Fruit fly (Drosophila melanogaster): ENCODE data around the gene Remo.

The Remo gene

DNA sequence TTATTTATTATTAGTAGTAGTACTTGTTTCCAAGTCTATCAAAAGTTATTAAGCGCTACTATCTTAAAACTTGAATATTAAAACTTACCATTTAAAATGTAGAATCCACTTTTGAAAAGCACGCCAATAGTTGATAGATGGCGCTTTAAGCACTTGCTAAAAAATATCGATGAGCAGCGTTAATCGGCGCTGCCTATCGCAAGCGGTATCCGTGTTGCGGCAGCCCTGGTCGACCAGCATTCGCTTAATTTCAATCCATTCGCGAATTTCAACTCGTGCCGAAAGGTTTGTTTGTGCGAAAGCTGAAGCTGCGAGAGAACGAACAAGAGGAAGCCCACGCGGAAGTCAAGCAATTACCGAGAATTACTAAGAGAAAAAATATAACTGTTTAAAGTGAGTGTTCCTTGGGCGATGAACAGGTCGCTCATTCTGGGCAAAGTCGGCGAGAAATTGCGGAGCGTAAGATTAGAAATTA is 41.8 kb downstream of the Remo start, which contains the start of gene Prx2 (continued):
- TF ChIP-seq Hr51 (GFP tag; optimal IDR thresholded peaks at IDR 0.05), result no peak
- no peak for TF ChIP-seq CG6175 (GFP tag; IDR thresholded peaks at IDR 0.05)
- TF ChIP-seq E2f1 (GFP tag; IDR thresholded peaks at IDR 0.05), result peak; percentile 68; the same call in 1 of the 2 replicates
- TF ChIP-seq CG10979 (tag; optimal IDR thresholded peaks at IDR 0.05), result no peak
- no peak for TF ChIP-seq gcm (GFP tag; optimal IDR thresholded peaks at IDR 0.05)
- no peak for TF ChIP-seq CG6765 (GFP tag; optimal IDR thresholded peaks at IDR 0.05)
- no peak for TF ChIP-seq CG16863 (GFP tag; optimal IDR thresholded peaks at IDR 0.05)
- TF ChIP-seq CG2116 (GFP tag; optimal IDR thresholded peaks at IDR 0.05), result peak; percentile 41
- peak; percentile 29 for TF ChIP-seq caup (GFP tag; optimal IDR thresholded peaks at IDR 0.05; ENCODE audit: severe bottlenecking)
- no peak for TF ChIP-seq CG7357 (GFP tag; IDR thresholded peaks at IDR 0.05)
- TF ChIP-seq Optix (GFP tag; IDR thresholded peaks at IDR 0.05), result no peak
- TF ChIP-seq Hsf (GFP tag; optimal IDR thresholded peaks at IDR 0.05), result peak; percentile 15
- TF ChIP-seq CG31441 (GFP tag; IDR thresholded peaks at IDR 0.05), result no peak
- no peak for TF ChIP-seq CG17328 (GFP tag; IDR thresholded peaks at IDR 0.05)
- peak; percentile 46 for TF ChIP-seq phol (tag; optimal IDR thresholded peaks at IDR 0.05)
- TF ChIP-seq CG15073 (GFP tag; optimal IDR thresholded peaks at IDR 0.05), result no peak
- peak; percentile 74 for TF ChIP-seq Dbx (GFP tag; IDR thresholded peaks at IDR 0.05)
- TF ChIP-seq Sox102F (GFP tag; optimal IDR thresholded peaks at IDR 0.05), result no peak
- peak; percentile 7 for TF ChIP-seq Nf-YC (tag; optimal IDR thresholded peaks at IDR 0.05)
- peak; percentile 74 for TF ChIP-seq slbo (GFP tag; IDR thresholded peaks at IDR 0.05)
- no peak for TF ChIP-seq C15 (GFP tag; IDR thresholded peaks at IDR 0.05)
- TF ChIP-seq toy (GFP tag; IDR thresholded peaks at IDR 0.05), result no peak
- TF ChIP-seq cato (GFP tag; optimal IDR thresholded peaks at IDR 0.05; ENCODE audit: borderline replicate concordance), result no peak
- no peak for TF ChIP-seq gsb (GFP tag; IDR thresholded peaks at IDR 0.05)
- peak; percentile 32 for TF ChIP-seq MTF-1 (GFP tag; optimal IDR thresholded peaks at IDR 0.05; ENCODE audit: borderline replicate concordance)
- TF ChIP-seq CG17912 (GFP tag; optimal IDR thresholded peaks at IDR 0.05), result no peak
- no peak for TF ChIP-seq NC2α (GFP tag; optimal IDR thresholded peaks at IDR 0.05)
- no peak for TF ChIP-seq CG13624 (GFP tag; optimal IDR thresholded peaks at IDR 0.05)
- TF ChIP-seq CG15514 (GFP tag; optimal IDR thresholded peaks at IDR 0.05), result peak; percentile 72
- peak; percentile 29; the same call in 1 of the 2 replicates for TF ChIP-seq CG2129 (GFP tag; IDR thresholded peaks at IDR 0.05; ENCODE audit: partially characterized antibody)
- TF ChIP-seq Chrac-16 (GFP tag; optimal IDR thresholded peaks at IDR 0.05), result no peak
- TF ChIP-seq CG14050 (GFP tag; IDR thresholded peaks at IDR 0.05), result no peak
- TF ChIP-seq MESR4 (GFP tag; optimal IDR thresholded peaks at IDR 0.05), result peak; percentile 12
- no peak for TF ChIP-seq jigr1 (GFP tag; IDR thresholded peaks at IDR 0.05)
- TF ChIP-seq so (GFP tag; IDR thresholded peaks at IDR 0.05), result no peak
- peak; percentile 85 for TF ChIP-seq pzg (GFP tag; optimal IDR thresholded peaks at IDR 0.05)
- TF ChIP-seq org-1 (GFP tag; optimal IDR thresholded peaks at IDR 0.05), result no peak
- TF ChIP-seq CG10431 (GFP tag; optimal IDR thresholded peaks at IDR 0.05), result no peak
- no peak for TF ChIP-seq CG8478 (optimal IDR thresholded peaks at IDR 0.05)
- no peak for TF ChIP-seq CG9609 (GFP tag; optimal IDR thresholded peaks at IDR 0.05)
- TF ChIP-seq CG7963 (GFP tag; IDR thresholded peaks at IDR 0.05; ENCODE audit: partially characterized antibody), result peak; percentile 68; the same call in 1 of the 3 replicates
- no peak for TF ChIP-seq CG5245 (GFP tag; optimal IDR thresholded peaks at IDR 0.05)
- peak; percentile 85 for TF ChIP-seq Ets65A (GFP tag)
- TF ChIP-seq CG11085 (GFP tag; IDR thresholded peaks at IDR 0.05), result 0 out of 2 replicates have a peak, but pooled peaks have one; percentile 28
- no peak for TF ChIP-seq CG8388 (GFP tag; optimal IDR thresholded peaks at IDR 0.05)
- no peak for TF ChIP-seq nerfin-1 (tag; optimal IDR thresholded peaks at IDR 0.05)
- no peak for TF ChIP-seq Dip3 (GFP tag; optimal IDR thresholded peaks at IDR 0.05)
- no peak for TF ChIP-seq Usf (GFP tag; optimal IDR thresholded peaks at IDR 0.05)
- TF ChIP-seq NFAT (GFP tag; IDR thresholded peaks at IDR 0.05), result peak; percentile 63; the same call in 1 of the 2 replicates
- peak; percentile 71 for TF ChIP-seq CG16813 (GFP tag; IDR thresholded peaks at IDR 0.05; ENCODE audit: partially characterized antibody)
- TF ChIP-seq CHES-1-like (GFP tag; optimal IDR thresholded peaks at IDR 0.05), result no peak
